Fruit fly (Drosophila melanogaster) whole organism, embryonic: ENCODE results near the gene CG9471.

Experiments used
- Adf1 ChIP-seq: fragments of 200-800 bp; sonication (Bioruptor generic); IDR thresholded peaks from 2 replicates; pipeline ENCODE4 v1.3.6; 2022; ENCODE audit warnings: missing biosample characterization, missing genetic modification characterization
- Aef1 ChIP-seq: fragments of 200-800 bp; sonication (Bioruptor generic); IDR thresholded peaks from 3 replicates; pipeline ENCODE4 v1.3.6; 2022; ENCODE audit warnings: missing biosample characterization, missing genetic modification characterization
- B-H2 ChIP-seq: fragments of 200-800 bp; sonication (Bioruptor generic); optimal IDR thresholded peaks from 2 replicates; lab custom pipeline; 2018; ENCODE audit warnings: missing biosample characterization, mild to moderate bottlenecking, missing genetic modification characterization
- CG10267 ChIP-seq: fragments of 200-800 bp; sonication (Bioruptor generic); optimal IDR thresholded peaks from 2 replicates; lab custom pipeline; 2018; ENCODE audit warnings: missing biosample characterization, mild to moderate bottlenecking, missing genetic modification characterization, moderate library complexity
- CG10959 ChIP-seq: fragments of 200-800 bp; sonication (Bioruptor generic); IDR thresholded peaks from 2 replicates; pipeline ENCODE4 v1.3.6; 2022; ENCODE audit warnings: missing biosample characterization, missing genetic modification characterization
- CG11247 ChIP-seq: fragments of 200-800 bp; sonication (Bioruptor generic); IDR thresholded peaks from 2 replicates; pipeline ENCODE4 v1.3.6; 2022; ENCODE audit warnings: missing biosample characterization, missing genetic modification characterization
- CG12391 ChIP-seq: fragments of 200-800 bp; sonication (Bioruptor generic); optimal IDR thresholded peaks from 3 replicates; lab custom pipeline; 2018; ENCODE audit warnings: missing biosample characterization, mild to moderate bottlenecking, missing genetic modification characterization, moderate library complexity
- CG13287 ChIP-seq: fragments of 200-800 bp; sonication (Bioruptor generic); IDR thresholded peaks from 2 replicates; pipeline ENCODE4 v1.3.6; 2022; ENCODE audit warnings: missing biosample characterization, missing genetic modification characterization; ENCODE audit not compliant: partially characterized antibody
- CG14050 ChIP-seq: fragments of 200-800 bp; sonication (Bioruptor generic); IDR thresholded peaks from 3 replicates; pipeline ENCODE4 v1.3.6; 2022; ENCODE audit warnings: missing biosample characterization, missing genetic modification characterization
- CG17328 ChIP-seq: fragments of 200-800 bp; sonication (Bioruptor generic); IDR thresholded peaks from 2 replicates; pipeline ENCODE4 v1.3.6; 2022; ENCODE audit warnings: missing biosample characterization, missing genetic modification characterization
- CG17385 ChIP-seq: fragments of 200-800 bp; sonication (Bioruptor generic); optimal IDR thresholded peaks from 3 replicates; lab custom pipeline; 2018; ENCODE audit warnings: missing biosample characterization, mild to moderate bottlenecking, missing genetic modification characterization
- CG17912 ChIP-seq: fragments of 200-800 bp; sonication (Bioruptor generic); optimal IDR thresholded peaks from 2 replicates; lab custom pipeline; 2018; ENCODE audit warnings: missing biosample characterization, mild to moderate bottlenecking, missing genetic modification characterization
- CG18619 ChIP-seq: fragments of 200-800 bp; sonication (Bioruptor generic); optimal IDR thresholded peaks from 3 replicates; lab custom pipeline; 2017; ENCODE audit warnings: missing biosample characterization, mild to moderate bottlenecking, missing genetic modification characterization
- CG31388 ChIP-seq: fragments of 200-800 bp; sonication (Bioruptor generic); optimal IDR thresholded peaks from 2 replicates; lab custom pipeline; 2016; ENCODE audit warnings: missing biosample characterization, missing genetic modification characterization
- CG8281 ChIP-seq: fragments of 200-800 bp; sonication (Bioruptor generic); optimal IDR thresholded peaks from 2 replicates; lab custom pipeline; 2018; ENCODE audit warnings: missing biosample characterization, mild to moderate bottlenecking, missing genetic modification characterization, moderate library complexity
- CG9876 ChIP-seq: fragments of 200-800 bp; sonication (Bioruptor generic); optimal IDR thresholded peaks from 2 replicates; lab custom pipeline; 2016; ENCODE audit warnings: missing biosample characterization, missing genetic modification characterization
- D ChIP-seq, 2 experiments: fragments of 200-800 bp in 1 of 2; fragments of >200 bp in 1 of 2; sonication (Bioruptor generic) in 1 of 2; optimal IDR thresholded peaks; 2 replicates in 1 of 2; 3 replicates in 1 of 2; lab custom pipeline; 2017; ENCODE audit warnings: mild to moderate bottlenecking in 1 of 2, missing biosample characterization in 1 of 2, missing genetic modification characterization in 1 of 2, missing genetic modification reagents in 1 of 2
- Doc3 ChIP-seq: fragments of 200-800 bp; sonication (Bioruptor generic); IDR thresholded peaks from 3 replicates; pipeline ENCODE4 v1.3.6; 2022; ENCODE audit warnings: missing biosample characterization, missing genetic modification characterization; ENCODE audit not compliant: partially characterized antibody
- E2f1 ChIP-seq: fragments of 200-800 bp; sonication (Bioruptor generic); IDR thresholded peaks from 2 replicates; pipeline ENCODE4 v1.3.6; 2022; ENCODE audit warnings: missing biosample characterization, missing genetic modification characterization
- GATAe ChIP-seq: fragments of 200-800 bp; sonication (Bioruptor generic); conservative IDR thresholded peaks from 2 replicates; pipeline ENCODE4 v1.3.6; 2022; ENCODE audit warnings: missing biosample characterization, missing genetic modification characterization
- H15 ChIP-seq: fragments of 200-800 bp; sonication (Bioruptor generic); IDR thresholded peaks from 3 replicates; pipeline ENCODE4 v1.3.6; 2022; ENCODE audit warnings: missing biosample characterization, missing genetic modification characterization
- HLH3B ChIP-seq: fragments of 200-800 bp; sonication (Bioruptor generic); IDR thresholded peaks from 2 replicates; pipeline ENCODE4 v1.3.6; 2022; ENCODE audit warnings: missing biosample characterization, missing genetic modification characterization
- NK7.1 ChIP-seq: fragments of 200-800 bp; sonication (Bioruptor generic); optimal IDR thresholded peaks from 3 replicates; lab custom pipeline; 2016; ENCODE audit warnings: missing biosample characterization, missing genetic modification characterization
- Optix ChIP-seq: fragments of 200-800 bp; sonication (Bioruptor generic); IDR thresholded peaks from 3 replicates; pipeline ENCODE4 v1.3.6; 2022; ENCODE audit warnings: missing biosample characterization, missing genetic modification characterization
- PHDP ChIP-seq: fragments of 200-800 bp; sonication (Bioruptor generic); optimal IDR thresholded peaks from 3 replicates; lab custom pipeline; 2018; ENCODE audit warnings: missing biosample characterization, mild to moderate bottlenecking, missing genetic modification characterization, moderate library complexity
- Ravus ChIP-seq: fragments of 200-800 bp; sonication (Bioruptor generic); IDR thresholded peaks from 2 replicates; pipeline ENCODE4 v1.3.6; 2022; ENCODE audit warnings: missing biosample characterization, missing genetic modification characterization
- Scr ChIP-seq: fragments of 200-800 bp; sonication (Bioruptor generic); IDR thresholded peaks from 2 replicates; pipeline ENCODE4 v1.3.6; 2022; ENCODE audit warnings: missing biosample characterization, missing genetic modification characterization; ENCODE audit not compliant: partially characterized antibody
- Ssrp ChIP-seq: fragments of 200-800 bp; sonication (Bioruptor generic); optimal IDR thresholded peaks from 2 replicates; lab custom pipeline; 2018; ENCODE audit warnings: missing biosample characterization, mild to moderate bottlenecking, missing genetic modification characterization, moderate library complexity
- bcd ChIP-seq: fragments of 200-800 bp; sonication (Bioruptor generic); optimal IDR thresholded peaks from 2 replicates; lab custom pipeline; 2017; ENCODE audit warnings: missing biosample characterization, mild to moderate bottlenecking, missing genetic modification characterization
- dan ChIP-seq: fragments of 200-800 bp; sonication (Bioruptor generic); IDR thresholded peaks from 2 replicates; pipeline ENCODE4 v1.3.6; 2022; ENCODE audit warnings: missing biosample characterization, missing genetic modification characterization
- dati ChIP-seq: fragments of 200-800 bp; sonication (Bioruptor generic); IDR thresholded peaks from 2 replicates; pipeline ENCODE4 v1.3.6; 2022; ENCODE audit warnings: missing biosample characterization, missing genetic modification characterization
- dpn ChIP-seq, 2 experiments: fragments of 200-800 bp; sonication (Bioruptor generic); optimal IDR thresholded peaks; 3 replicates each; lab custom pipeline; 2016; ENCODE audit warnings: missing biosample characterization in 2 of 2, missing genetic modification characterization in 2 of 2
- kah ChIP-seq: fragments of 200-800 bp; sonication (Bioruptor generic); optimal IDR thresholded peaks from 2 replicates; lab custom pipeline; 2018; ENCODE audit warnings: missing biosample characterization, mild to moderate bottlenecking, missing genetic modification characterization
- kni ChIP-seq: fragments of 200-800 bp; sonication (Bioruptor generic); optimal IDR thresholded peaks from 3 replicates; lab custom pipeline; 2017; ENCODE audit warnings: mild to moderate bottlenecking, missing biosample characterization, missing genetic modification reagents, missing genetic modification characterization
- mam ChIP-seq: fragments of 200-800 bp; sonication (Bioruptor generic); optimal IDR thresholded peaks from 3 replicates; lab custom pipeline; 2016; ENCODE audit warnings: missing biosample characterization, missing genetic modification characterization
- nerfin-2 ChIP-seq: fragments of 200-800 bp; sonication (Bioruptor generic); IDR thresholded peaks from 2 replicates; pipeline ENCODE4 v1.3.6; 2022; ENCODE audit warnings: missing biosample characterization, missing genetic modification characterization; ENCODE audit not compliant: partially characterized antibody
- nom ChIP-seq: fragments of 200-800 bp; sonication (Bioruptor generic); optimal IDR thresholded peaks from 2 replicates; lab custom pipeline; 2017; ENCODE audit warnings: missing biosample characterization, missing genetic modification characterization, mild to moderate bottlenecking, moderate library complexity, missing genetic modification reagents
- oc ChIP-seq: fragments of 200-800 bp; sonication (Bioruptor generic); optimal IDR thresholded peaks from 2 replicates; lab custom pipeline; 2018; ENCODE audit warnings: missing biosample characterization, mild to moderate bottlenecking, missing genetic modification characterization, moderate library complexity
- otp ChIP-seq: fragments of 200-800 bp; sonication (Bioruptor generic); IDR thresholded peaks from 3 replicates; pipeline ENCODE4, ENCODE4 v1.3.6; 2022; ENCODE audit warnings: missing biosample characterization, missing genetic modification characterization
- pan ChIP-seq, 4 experiments: fragments of >200 bp in 3 of 4; fragments of 200-800 bp in 1 of 4; sonication (Bioruptor generic) in 1 of 4; optimal IDR thresholded peaks in 3 of 4; IDR thresholded peaks in 1 of 4; 2 replicates each; pipeline versions ENCODE4 v1.3.6 to Lab custom; 2017 to 2022; ENCODE audit warnings: missing biosample characterization in 2 of 4, missing genetic modification characterization in 2 of 4, mixed read lengths in 1 of 4
- rib ChIP-seq: fragments of 200-800 bp; sonication (Bioruptor generic); IDR thresholded peaks from 2 replicates; pipeline ENCODE4 v1.3.6; 2022; ENCODE audit warnings: missing biosample characterization, missing genetic modification characterization
- row ChIP-seq: fragments of 200-800 bp; sonication (Bioruptor generic); IDR thresholded peaks from 3 replicates; pipeline ENCODE4 v1.3.6; 2022; ENCODE audit warnings: missing biosample characterization, missing genetic modification characterization
- run ChIP-seq: fragments of 200-800 bp; sonication (Bioruptor generic); optimal IDR thresholded peaks from 3 replicates; lab custom pipeline; 2018; ENCODE audit warnings: missing biosample characterization, mild to moderate bottlenecking, missing genetic modification characterization
- schlank ChIP-seq: fragments of 200-800 bp; sonication (Bioruptor generic); optimal IDR thresholded peaks from 2 replicates; lab custom pipeline; 2018; ENCODE audit warnings: missing biosample characterization, mild to moderate bottlenecking, missing genetic modification characterization
- seq ChIP-seq: fragments of 200-800 bp; sonication (Bioruptor generic); IDR thresholded peaks from 2 replicates; pipeline ENCODE4 v1.3.6; 2022; ENCODE audit warnings: missing biosample characterization, missing genetic modification characterization
- sqz ChIP-seq: fragments of 200-800 bp; sonication (Bioruptor generic); optimal IDR thresholded peaks from 3 replicates; lab custom pipeline; 2018; ENCODE audit warnings: missing biosample characterization, mild to moderate bottlenecking, missing genetic modification characterization
- tgo ChIP-seq: fragments of 200-800 bp; sonication (Bioruptor generic); IDR thresholded peaks from 3 replicates; pipeline ENCODE4 v1.3.6; 2022; ENCODE audit warnings: missing biosample characterization, missing genetic modification characterization
- tio ChIP-seq: fragments of 200-800 bp; sonication (Bioruptor generic); optimal IDR thresholded peaks from 2 replicates; lab custom pipeline; 2017; ENCODE audit warnings: missing biosample characterization, missing genetic modification characterization, inconsistent platforms

CG9471 gene

dm6 chr3R:9800644-9801330 lies 29.4 kb upstream of the CG9471 start, which contains the start of the genes CG9467 and CG8526 (continued):
- no peak for TF ChIP-seq CG17912 (GFP tag; lab: Kevin White, UChicago)
- peak; percentile 69 for TF ChIP-seq Ssrp
- peak; percentile 82 for TF ChIP-seq CG12391
- TF ChIP-seq H15 (GFP tag; lab: Robert Waterston, UW), result peak; percentile 27; the same call in 1 of the 3 replicates
- no peak for TF ChIP-seq oc (tag; lab: Kevin White, UChicago)
- peak; percentile 74 for TF ChIP-seq Doc3
- TF ChIP-seq dati, result no peak
- no peak for TF ChIP-seq CG9876 (GFP tag; lab: Kevin White, UChicago)
- TF ChIP-seq PHDP (tag; lab: Kevin White, UChicago), result peak; percentile 50
- TF ChIP-seq otp (GFP tag; lab: Robert Waterston, UW), result 0 out of 3 replicates have a peak, but pooled peaks have one; percentile 26
- TF ChIP-seq tgo (GFP tag; lab: Robert Waterston, UW), result peak; percentile 48; the same call in 2 of the 3 replicates
- no peak for TF ChIP-seq tio (GFP tag; lab: Kevin White, UChicago)
- no peak for TF ChIP-seq schlank (tag; lab: Kevin White, UChicago)
- TF ChIP-seq CG18619 (GFP tag; lab: Kevin White, UChicago), result peak; percentile 56
- no peak for TF ChIP-seq GATAe (GFP tag; lab: Robert Waterston, UW)
- peak; percentile 52 to 71 for TF ChIP-seq dpn (GFP tag; optimal IDR thresholded peaks at IDR 0.05; lab: Kevin White, UChicago)
- TF ChIP-seq E2f1 (GFP tag; lab: Robert Waterston, UW), result peak; percentile 38; the same call in 1 of the 2 replicates
- TF ChIP-seq CG17328, result no peak
- no peak for TF ChIP-seq CG8281 (tag; lab: Kevin White, UChicago)
- no peak for TF ChIP-seq nerfin-2 (GFP tag; lab: Robert Waterston, UW)
- TF ChIP-seq Scr (GFP tag; lab: Robert Waterston, UW), result peak; percentile 90
- peak; percentile 97 for TF ChIP-seq row (GFP tag; lab: Robert Waterston, UW)
- TF ChIP-seq CG17385 (GFP tag; lab: Kevin White, UChicago), result no peak
- TF ChIP-seq CG31388 (GFP tag; lab: Kevin White, UChicago), result peak; percentile 65
- TF ChIP-seq Aef1 (GFP tag; lab: Robert Waterston, UW), result peak; percentile 69
- no peak for TF ChIP-seq D (optimal IDR thresholded peaks at IDR 0.05; lab: Kevin White, UChicago)
- no peak for TF ChIP-seq D (GFP tag; optimal IDR thresholded peaks at IDR 0.05; lab: Kevin White, UChicago)
- 0 out of 2 replicates have a peak, but pooled peaks have one; percentile 29 for TF ChIP-seq CG11247 (GFP tag; lab: Robert Waterston, UW)
- TF ChIP-seq mam (GFP tag; lab: Kevin White, UChicago), result peak; percentile 59
- TF ChIP-seq B-H2 (GFP tag; lab: Kevin White, UChicago), result no peak
- TF ChIP-seq CG10267 (tag; lab: Kevin White, UChicago), result peak; percentile 70
- peak; percentile 67 for TF ChIP-seq bcd (GFP tag; lab: Kevin White, UChicago)
- no peak for TF ChIP-seq run (tag; lab: Kevin White, UChicago)
- TF ChIP-seq kah (GFP tag; lab: Kevin White, UChicago), result no peak
- no peak for TF ChIP-seq dan (GFP tag; lab: Robert Waterston, UW)
- TF ChIP-seq Adf1 (GFP tag; lab: Robert Waterston, UW), result no peak; the same call in 1 of the 2 replicates
- no peak for TF ChIP-seq Optix (GFP tag; lab: Robert Waterston, UW)
- no peak for TF ChIP-seq seq (GFP tag; lab: Robert Waterston, UW)
- TF ChIP-seq nom (GFP tag; lab: Kevin White, UChicago), result no peak
- TF ChIP-seq sqz (GFP tag; lab: Kevin White, UChicago), result no peak
- TF ChIP-seq CG14050 (GFP tag; lab: Robert Waterston, UW), result no peak
- TF ChIP-seq rib (GFP tag; lab: Robert Waterston, UW), result no peak
- TF ChIP-seq kni, result no peak
- TF ChIP-seq HLH3B, result peak; percentile 41; the same call in 1 of the 2 replicates
- no peak for TF ChIP-seq pan (optimal IDR thresholded peaks at IDR 0.05; lab: Kevin White, UChicago)
- TF ChIP-seq pan (GFP tag; optimal IDR thresholded peaks at IDR 0.05 in 1 of 2, IDR thresholded peaks at IDR 0.05 in 1 of 2), result peak in 1 of 2 experiments; percentile 34
- no peak for TF ChIP-seq NK7.1
- TF ChIP-seq Ravus (GFP tag; lab: Robert Waterston, UW), result no peak
- TF ChIP-seq CG13287 (GFP tag; lab: Robert Waterston, UW), result peak; percentile 84
- TF ChIP-seq CG10959 (GFP tag; lab: Robert Waterston, UW), result no peak
